Worm (Caenorhabditis elegans) whole organism, young adult: ENCODE measurements around the gene R144.11.

Experiments used
- F49E8.2 ChIP-seq: sonication (generic microtip); optimal IDR thresholded peaks from 3 replicates; lab custom pipeline; 2017; ENCODE audit warnings: missing genetic modification characterization, mild to moderate bottlenecking, missing compliant biosample characterization, antibody characterized with exemption, moderate library complexity; ENCODE audit not compliant: insufficient read depth
- Y95B8A.8 ChIP-seq: fragments of 200-800 bp; sonication (Bioruptor generic); IDR thresholded peaks from 2 replicates; pipeline ENCODE4 v1.3.6; 2022; ENCODE audit warnings: missing genetic modification reagents, missing genetic modification characterization, missing compliant biosample characterization
- ama-1 ChIP-seq, 3 experiments: fragments of 150-350 bp in 1 of 3; sonication (generic microtip) in 2 of 3; optimal IDR thresholded peaks; 2 replicates each; lab custom pipeline; 2014 to 2018; ENCODE audit warnings: missing biosample characterization in 2 of 3, missing genetic modification characterization in 2 of 3, missing genetic modification reagents in 2 of 3
- madf-3 ChIP-seq: fragments of 200-800 bp; sonication (Bioruptor generic); IDR thresholded peaks from 2 replicates; pipeline ENCODE4 v1.3.6; 2022; ENCODE audit warnings: missing genetic modification reagents, missing genetic modification characterization, missing compliant biosample characterization
- nfya-1 ChIP-seq: sonication (generic microtip); optimal IDR thresholded peaks from 2 replicates; lab custom pipeline; 2017; ENCODE audit warnings: antibody characterized with exemption, missing compliant biosample characterization, missing genetic modification characterization, borderline replicate concordance; ENCODE audit not compliant: insufficient read depth

DNA sequence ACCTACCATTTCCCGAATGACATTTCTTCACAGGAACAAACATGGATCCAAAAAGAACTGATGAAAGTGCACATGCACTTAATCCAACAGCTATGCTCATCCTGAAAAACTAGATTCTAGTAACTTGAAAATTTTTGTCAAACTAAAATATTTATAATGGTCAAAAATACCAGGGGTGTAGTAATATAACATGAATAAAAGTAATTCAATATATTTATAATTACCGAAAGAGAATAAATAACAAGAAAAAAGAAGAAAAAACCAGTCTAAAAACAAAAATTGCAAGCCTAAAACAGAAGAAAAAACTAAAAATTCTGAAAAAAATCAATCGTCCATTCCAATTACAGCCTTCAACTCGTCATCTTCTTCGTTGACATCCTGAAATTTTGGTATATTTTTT, 4.0 kb downstream of the R144.11 start, which contains the start of gene R144.6:
- TF ChIP-seq nfya-1 (tag; lab: Kevin White, UChicago) (no peak), F49E8.2 (no peak), ama-1 (optimal IDR thresholded peaks at IDR 0.05; lab: Kevin White, UChicago) (no peak), ama-1 (GFP tag; optimal IDR thresholded peaks at IDR 0.05; lab: Kevin White, UChicago) (no peak), madf-3 (GFP tag; lab: Robert Waterston, UW) (no peak), Y95B8A.8 (GFP tag; lab: Robert Waterston, UW) (no peak)
